Fruit fly (Drosophila melanogaster): ENCODE measurements around the gene Or85f.

Gene Or85f

DNA sequence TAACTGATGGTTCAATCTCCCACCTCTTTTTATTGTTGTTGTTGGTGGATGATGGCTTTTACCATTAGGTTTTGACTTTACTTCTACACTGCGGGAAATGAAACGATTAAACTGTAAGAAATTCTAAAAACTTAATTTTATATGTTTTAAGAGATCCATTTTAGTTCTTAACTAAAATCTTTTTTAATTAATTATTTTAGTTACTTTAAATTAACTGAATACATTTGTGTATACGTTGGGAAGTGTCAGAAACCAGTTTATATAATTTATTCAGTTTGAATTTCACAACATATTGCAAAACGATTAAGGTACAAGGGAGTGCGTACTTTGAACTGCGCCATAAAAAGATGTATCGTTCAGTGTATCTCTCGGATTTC is 44.7 kb upstream of the Or85f start (continued):
- TF ChIP-seq NfI (GFP tag; optimal IDR thresholded peaks at IDR 0.05) (peak; percentile 83), lola (GFP tag; optimal IDR thresholded peaks at IDR 0.05) (peak in 1 of 3 experiments; percentile 89), Meics (GFP tag; optimal IDR thresholded peaks at IDR 0.05) (peak; percentile 87), CG12219 (GFP tag; optimal IDR thresholded peaks at IDR 0.05) (peak; percentile 54), prd (optimal IDR thresholded peaks at IDR 0.05) (no peak), prd (GFP tag; IDR thresholded peaks at IDR 0.05) (no peak), sqz (GFP tag; optimal IDR thresholded peaks at IDR 0.05) (peak; percentile 24), Ada2b (GFP tag; IDR thresholded peaks at IDR 0.05) (no peak), CG3407 (GFP tag; optimal IDR thresholded peaks at IDR 0.05) (peak; percentile 84), CG4424 (GFP tag; optimal IDR thresholded peaks at IDR 0.05) (peak; percentile 92), Sry-β (GFP tag; optimal IDR thresholded peaks at IDR 0.05) (no peak), ken (GFP tag; IDR thresholded peaks at IDR 0.05) (no peak), D19A (tag; optimal IDR thresholded peaks at IDR 0.05) (peak; percentile 90), dmrt99B (tag; optimal IDR thresholded peaks at IDR 0.05) (peak; percentile 94), cg (GFP tag; optimal IDR thresholded peaks at IDR 0.05) (no peak), CG5953 (GFP tag; IDR thresholded peaks at IDR 0.05) (no peak), Nf-YA (GFP tag; IDR thresholded peaks at IDR 0.05) (no peak), sens (GFP tag) (peak; percentile 97), CG12942 (GFP tag; optimal IDR thresholded peaks at IDR 0.05) (peak; percentile 78), zfh1 (GFP tag; IDR thresholded peaks at IDR 0.05) (no peak), Ets65A (GFP tag) (peak; percentile 91), H15 (GFP tag; IDR thresholded peaks at IDR 0.05) (no peak), cas (GFP tag; IDR thresholded peaks at IDR 0.05) (no peak), CG4360 (GFP tag; IDR thresholded peaks at IDR 0.05) (no peak), abd-A (tag; optimal IDR thresholded peaks at IDR 0.05) (peak; percentile 56), Dad (GFP tag; optimal IDR thresholded peaks at IDR 0.05) (no peak), MTF-1 (GFP tag; optimal IDR thresholded peaks at IDR 0.05; ENCODE audit: borderline replicate concordance) (peak; percentile 52), tap (tag; optimal IDR thresholded peaks at IDR 0.05) (peak; percentile 92), B-H1 (GFP tag; IDR thresholded peaks at IDR 0.05) (no peak), CG31365 (tag; optimal IDR thresholded peaks at IDR 0.05) (no peak), CG7271 (tag; optimal IDR thresholded peaks at IDR 0.05) (peak; percentile 68), Oli (tag; optimal IDR thresholded peaks at IDR 0.05) (peak; percentile 89), CG9609 (GFP tag; optimal IDR thresholded peaks at IDR 0.05) (peak; percentile 39), ara (GFP tag; IDR thresholded peaks at IDR 0.05) (no peak), CG7839 (tag; optimal IDR thresholded peaks at IDR 0.05) (peak; percentile 93), ewg (GFP tag; optimal IDR thresholded peaks at IDR 0.05) (peak; percentile 59), Fer3 (tag; optimal IDR thresholded peaks at IDR 0.05) (peak; percentile 85), CG16815 (GFP tag; optimal IDR thresholded peaks at IDR 0.05) (peak; percentile 60), zf30C (GFP tag; optimal IDR thresholded peaks at IDR 0.05) (peak; percentile 67), cato (GFP tag; optimal IDR thresholded peaks at IDR 0.05; ENCODE audit: borderline replicate concordance) (peak; percentile 75), yki (optimal IDR thresholded peaks at IDR 0.05) (no peak), CG6791 (GFP tag; IDR thresholded peaks at IDR 0.05; ENCODE audit: partially characterized antibody) (no peak), Hey (tag; optimal IDR thresholded peaks at IDR 0.05) (no peak), cad (GFP tag; optimal IDR thresholded peaks at IDR 0.05) (no peak), gt (GFP tag; IDR thresholded peaks at IDR 0.05) (no peak), CG3065 (GFP tag; optimal IDR thresholded peaks at IDR 0.05) (peak; percentile 58), CG13296 (GFP tag; optimal IDR thresholded peaks at IDR 0.05) (peak; percentile 77), CG17361 (GFP tag; IDR thresholded peaks at IDR 0.05) (no peak), CG12299 (tag; optimal IDR thresholded peaks at IDR 0.05) (peak; percentile 83), sens-2 (GFP tag; IDR thresholded peaks at IDR 0.05) (no peak), Hsf (GFP tag; optimal IDR thresholded peaks at IDR 0.05) (peak; percentile 75), CG3726 (GFP tag; IDR thresholded peaks at IDR 0.05) (no peak), CG2116 (GFP tag; optimal IDR thresholded peaks at IDR 0.05) (peak; percentile 71)
